Fruit fly (Drosophila melanogaster) whole organism, embryonic: ENCODE results near the gene CG43439.

ENCODE experiments used
- ATbp ChIP-seq: fragments of 200-800 bp; sonication (Bioruptor generic); optimal IDR thresholded peaks from 2 replicates; lab custom pipeline; 2017; ENCODE audit warnings: missing biosample characterization, mild to moderate bottlenecking, missing genetic modification characterization, missing genetic modification reagents
- CG12391 ChIP-seq: fragments of 200-800 bp; sonication (Bioruptor generic); optimal IDR thresholded peaks from 3 replicates; lab custom pipeline; 2018; ENCODE audit warnings: missing biosample characterization, mild to moderate bottlenecking, missing genetic modification characterization, moderate library complexity
- CG13424 ChIP-seq: fragments of 200-800 bp; sonication (Bioruptor generic); optimal IDR thresholded peaks from 2 replicates; lab custom pipeline; 2019; ENCODE audit warnings: missing biosample characterization, mild to moderate bottlenecking, missing genetic modification characterization, moderate library complexity
- CG13894 ChIP-seq: fragments of 200-800 bp; sonication (Bioruptor generic); optimal IDR thresholded peaks from 3 replicates; lab custom pipeline; 2018; ENCODE audit warnings: missing biosample characterization, mild to moderate bottlenecking, missing genetic modification characterization, moderate library complexity
- CG14050 ChIP-seq: fragments of 200-800 bp; sonication (Bioruptor generic); IDR thresholded peaks from 3 replicates; pipeline ENCODE4 v1.3.6; 2022; ENCODE audit warnings: missing biosample characterization, missing genetic modification characterization
- CG1647 ChIP-seq: fragments of 200-800 bp; sonication (Bioruptor generic); optimal IDR thresholded peaks from 3 replicates; lab custom pipeline; 2016; ENCODE audit warnings: missing biosample characterization, missing genetic modification characterization
- CG3407 ChIP-seq: fragments of 200-800 bp; sonication (Bioruptor generic); optimal IDR thresholded peaks from 2 replicates; lab custom pipeline; 2018; ENCODE audit warnings: missing biosample characterization, mild to moderate bottlenecking, missing genetic modification characterization
- CG5180 ChIP-seq: fragments of 200-800 bp; sonication (Bioruptor generic); optimal IDR thresholded peaks from 3 replicates; lab custom pipeline; 2017; ENCODE audit warnings: missing biosample characterization, missing genetic modification characterization, mild to moderate bottlenecking, moderate library complexity, missing genetic modification reagents
- CG7745 ChIP-seq: fragments of 200-800 bp; sonication (Bioruptor generic); optimal IDR thresholded peaks from 2 replicates; lab custom pipeline; 2018; ENCODE audit warnings: missing biosample characterization, mild to moderate bottlenecking, missing genetic modification characterization, moderate library complexity
- Gsc ChIP-seq: fragments of 200-800 bp; sonication (Bioruptor generic); IDR thresholded peaks from 2 replicates; pipeline ENCODE4 v1.3.6; 2022; ENCODE audit warnings: missing biosample characterization, missing genetic modification characterization
- NC2α ChIP-seq: fragments of 200-800 bp; sonication (Bioruptor generic); optimal IDR thresholded peaks from 2 replicates; lab custom pipeline; 2016; ENCODE audit warnings: missing biosample characterization, missing genetic modification characterization
- dmrt11E ChIP-seq: fragments of 200-800 bp; sonication (Bioruptor generic); optimal IDR thresholded peaks from 3 replicates; lab custom pipeline; 2018; ENCODE audit warnings: missing biosample characterization, mild to moderate bottlenecking, missing genetic modification characterization, moderate library complexity
- fd102C ChIP-seq: fragments of 200-800 bp; sonication (Bioruptor generic); optimal IDR thresholded peaks from 2 replicates; lab custom pipeline; 2018; ENCODE audit warnings: missing biosample characterization, mild to moderate bottlenecking, missing genetic modification characterization, moderate library complexity
- sob ChIP-seq: fragments of 200-800 bp; sonication (Bioruptor generic); IDR thresholded peaks from 2 replicates; pipeline ENCODE4 v1.3.6; 2022; ENCODE audit warnings: missing biosample characterization, missing genetic modification characterization

dm6 chr3L:6942103-6942830 is 42.1 kb downstream of the CG43439 start:
- TF ChIP-seq CG1647 (no peak), CG3407 (GFP tag; lab: Kevin White, UChicago) (no peak), NC2α (no peak), sob (GFP tag; lab: Robert Waterston, UW) (no peak), CG5180 (GFP tag; lab: Kevin White, UChicago) (no peak), dmrt11E (no peak), CG12391 (no peak), Gsc (GFP tag; lab: Robert Waterston, UW) (no peak), CG14050 (GFP tag; lab: Robert Waterston, UW) (no peak), CG13894 (tag; lab: Kevin White, UChicago) (no peak), ATbp (GFP tag; lab: Kevin White, UChicago) (no peak), CG13424 (tag; lab: Kevin White, UChicago) (no peak), fd102C (GFP tag; lab: Kevin White, UChicago) (no peak), CG7745 (no peak)
